Worm (Caenorhabditis elegans) whole organism, L2 larva: ENCODE data around the gene irld-64.

Experiments
- C34F6.9 ChIP-seq: fragments of 150-350 bp; optimal IDR thresholded peaks from 2 replicates; lab custom pipeline; 2014; ENCODE audit warnings: missing biosample characterization, missing genetic modification characterization
- F13H6.1 ChIP-seq: sonication (generic microtip); optimal IDR thresholded peaks from 2 replicates; lab custom pipeline; 2016; ENCODE audit warnings: missing genetic modification characterization, missing compliant biosample characterization
- R02D3.7 ChIP-seq: fragments of 150-350 bp; optimal IDR thresholded peaks from 2 replicates; lab custom pipeline; 2014; ENCODE audit warnings: missing biosample characterization, missing genetic modification characterization
- Y55F3AM.14 ChIP-seq: fragments of 200-800 bp; sonication (Bioruptor generic); optimal IDR thresholded peaks from 2 replicates; lab custom pipeline; 2018; ENCODE audit warnings: mild to moderate bottlenecking, missing genetic modification characterization, missing compliant biosample characterization
- ZK546.5 ChIP-seq: sonication (generic microtip); optimal IDR thresholded peaks from 2 replicates; lab custom pipeline; 2017; ENCODE audit warnings: missing biosample characterization, missing genetic modification characterization
- aly-2 ChIP-seq: fragments of 150-350 bp; optimal IDR thresholded peaks from 2 replicates; lab custom pipeline; 2014; ENCODE audit warnings: missing biosample characterization, missing genetic modification characterization
- ama-1 ChIP-seq: fragments of 150-350 bp; optimal IDR thresholded peaks from 2 replicates; lab custom pipeline; 2018; ENCODE audit warnings: inconsistent platforms
- blmp-1 ChIP-seq: sonication (generic microtip); optimal IDR thresholded peaks from 2 replicates; lab custom pipeline; 2017; ENCODE audit warnings: missing genetic modification characterization, mild to moderate bottlenecking, missing compliant biosample characterization, antibody characterized with exemption, moderate library complexity; ENCODE audit not compliant: insufficient read depth
- ceh-16 ChIP-seq: fragments of 150-350 bp; optimal IDR thresholded peaks from 2 replicates; lab custom pipeline; 2014; ENCODE audit warnings: missing biosample characterization, missing genetic modification characterization
- ceh-82 ChIP-seq: fragments of 150-350 bp; optimal IDR thresholded peaks from 2 replicates; lab custom pipeline; 2014; ENCODE audit warnings: missing biosample characterization, missing genetic modification characterization
- crh-2 ChIP-seq: sonication (generic microtip); optimal IDR thresholded peaks from 2 replicates; lab custom pipeline; 2017; ENCODE audit warnings: missing biosample characterization, missing genetic modification characterization
- dmd-4 ChIP-seq: sonication (generic microtip); optimal IDR thresholded peaks from 2 replicates; lab custom pipeline; 2017; ENCODE audit warnings: missing biosample characterization, missing genetic modification characterization
- egl-27 ChIP-seq: sonication (generic microtip); optimal IDR thresholded peaks from 3 replicates; lab custom pipeline; 2017; ENCODE audit warnings: missing biosample characterization, missing genetic modification reagents, missing genetic modification characterization
- elt-1 ChIP-seq: fragments of 150-350 bp; optimal IDR thresholded peaks from 2 replicates; lab custom pipeline; 2014; ENCODE audit warnings: missing biosample characterization, missing genetic modification characterization
- elt-3 ChIP-seq: sonication (generic microtip); optimal IDR thresholded peaks from 2 replicates; lab custom pipeline; 2017; ENCODE audit warnings: missing biosample characterization, missing genetic modification characterization
- fos-1 ChIP-seq: fragments of 150-350 bp; optimal IDR thresholded peaks from 2 replicates; lab custom pipeline; 2014; ENCODE audit warnings: missing biosample characterization, missing genetic modification characterization
- gmeb-1 ChIP-seq: fragments of 150-350 bp; optimal IDR thresholded peaks from 2 replicates; lab custom pipeline; 2014; ENCODE audit warnings: missing biosample characterization, missing genetic modification characterization
- lin-11 ChIP-seq: fragments of 150-350 bp; sonication (generic microtip); optimal IDR thresholded peaks from 2 replicates; lab custom pipeline; 2014; ENCODE audit warnings: missing biosample characterization, missing genetic modification characterization, inconsistent platforms, mixed read lengths
- lin-13 ChIP-seq: fragments of 150-350 bp; optimal IDR thresholded peaks from 2 replicates; lab custom pipeline; 2014; ENCODE audit warnings: missing biosample characterization, missing genetic modification reagents, missing genetic modification characterization
- lsy-2 ChIP-seq, 2 experiments: fragments of 150-350 bp in 1 of 2; sonication (generic microtip) in 1 of 2; optimal IDR thresholded peaks; 2 replicates each; lab custom pipeline; 2014 to 2017; ENCODE audit warnings: missing biosample characterization in 2 of 2, missing genetic modification characterization in 2 of 2
- mbf-1 ChIP-seq: sonication (generic microtip); optimal IDR thresholded peaks from 2 replicates; lab custom pipeline; 2017; ENCODE audit warnings: missing biosample characterization, missing genetic modification characterization
- mdl-1 ChIP-seq, 2 experiments: fragments of 150-350 bp in 1 of 2; sonication (generic microtip) in 1 of 2; optimal IDR thresholded peaks; 2 replicates each; lab custom pipeline; 2017; ENCODE audit warnings: missing biosample characterization in 2 of 2, missing genetic modification characterization in 2 of 2
- nhr-10 ChIP-seq: sonication (generic microtip); optimal IDR thresholded peaks from 2 replicates; lab custom pipeline; 2017; ENCODE audit warnings: missing biosample characterization, missing genetic modification characterization
- nhr-11 ChIP-seq: fragments of 150-350 bp; optimal IDR thresholded peaks from 2 replicates; lab custom pipeline; 2014; ENCODE audit warnings: missing biosample characterization, missing genetic modification characterization
- nhr-12 ChIP-seq: fragments of 150-350 bp; optimal IDR thresholded peaks from 2 replicates; lab custom pipeline; 2014; ENCODE audit warnings: missing biosample characterization, missing genetic modification characterization
- nhr-129 ChIP-seq: fragments of 150-350 bp; optimal IDR thresholded peaks from 2 replicates; lab custom pipeline; 2014; ENCODE audit warnings: missing biosample characterization, missing genetic modification characterization
- nhr-21 ChIP-seq: fragments of 150-350 bp; optimal IDR thresholded peaks from 2 replicates; lab custom pipeline; 2014; ENCODE audit warnings: missing biosample characterization, missing genetic modification characterization
- nhr-23 ChIP-seq: fragments of 150-350 bp; optimal IDR thresholded peaks from 2 replicates; lab custom pipeline; 2014; ENCODE audit warnings: missing biosample characterization, missing genetic modification reagents, missing genetic modification characterization
- nhr-237 ChIP-seq: fragments of 150-350 bp; optimal IDR thresholded peaks from 2 replicates; lab custom pipeline; 2014; ENCODE audit warnings: missing biosample characterization, missing genetic modification characterization
- nhr-25 ChIP-seq: fragments of 150-350 bp; sonication (generic microtip); optimal IDR thresholded peaks from 3 replicates; lab custom pipeline; 2014; ENCODE audit warnings: missing biosample characterization, missing genetic modification characterization
- nhr-6 ChIP-seq: fragments of 150-350 bp; optimal IDR thresholded peaks from 2 replicates; lab custom pipeline; 2014; ENCODE audit warnings: missing biosample characterization, missing genetic modification characterization
- nhr-77 ChIP-seq: fragments of 150-350 bp; optimal IDR thresholded peaks from 2 replicates; lab custom pipeline; 2014; ENCODE audit warnings: missing biosample characterization, missing genetic modification characterization
- peb-1 ChIP-seq: fragments of 150-350 bp; optimal IDR thresholded peaks from 2 replicates; lab custom pipeline; 2014; ENCODE audit warnings: missing biosample characterization, missing genetic modification characterization
- sem-4 ChIP-seq: fragments of 150-350 bp; optimal IDR thresholded peaks from 2 replicates; lab custom pipeline; 2014; ENCODE audit warnings: missing biosample characterization, missing genetic modification reagents, missing genetic modification characterization
- skn-1 ChIP-seq: sonication (generic microtip); optimal IDR thresholded peaks from 2 replicates; lab custom pipeline; 2017; ENCODE audit warnings: missing biosample characterization, missing genetic modification characterization
- sma-9 ChIP-seq, 2 experiments: fragments of 150-350 bp in 1 of 2; sonication (generic microtip) in 1 of 2; optimal IDR thresholded peaks; 2 replicates each; lab custom pipeline; 2014 to 2016; ENCODE audit warnings: missing genetic modification characterization in 2 of 2, mild to moderate bottlenecking in 1 of 2, missing biosample characterization in 1 of 2, missing compliant biosample characterization in 1 of 2, missing genetic modification reagents in 1 of 2, moderate library complexity in 1 of 2
- snpc-4 ChIP-seq: fragments of 150-350 bp; optimal IDR thresholded peaks from 2 replicates; lab custom pipeline; 2014; ENCODE audit warnings: missing biosample characterization, missing genetic modification characterization
- unc-55 ChIP-seq: fragments of 150-350 bp; sonication (generic microtip); optimal IDR thresholded peaks from 3 replicates; lab custom pipeline; 2014; ENCODE audit warnings: missing biosample characterization, missing genetic modification reagents, missing genetic modification characterization
- zag-1 ChIP-seq: fragments of 150-350 bp; optimal IDR thresholded peaks from 2 replicates; lab custom pipeline; 2014; ENCODE audit warnings: missing biosample characterization, missing genetic modification characterization
- ztf-11 ChIP-seq: sonication (generic microtip); optimal IDR thresholded peaks from 2 replicates; lab custom pipeline; 2017; ENCODE audit warnings: missing biosample characterization, missing genetic modification characterization
- ztf-4 ChIP-seq: fragments of 150-350 bp; optimal IDR thresholded peaks from 2 replicates; lab custom pipeline; 2014; ENCODE audit warnings: missing biosample characterization, missing genetic modification characterization

The irld-64 gene

ce11 chrII:2930499-2930898, at the start of gene irld-64, which contains the start of gene irld-63:
Gene irld-64, minus strand, starts transcription at chrII:2930599.
Gene irld-63, plus strand, starts transcription at chrII:2930728.
- TF ChIP-seq nhr-25 (tag; lab: Kevin White, UChicago) (no peak), elt-1 (tag; lab: Kevin White, UChicago) (no peak), mdl-1 (tag; optimal IDR thresholded peaks at IDR 0.05; lab: Kevin White, UChicago) (no peak), gmeb-1 (tag; lab: Kevin White, UChicago) (no peak), nhr-21 (tag; lab: Kevin White, UChicago) (no peak), ZK546.5 (tag; lab: Kevin White, UChicago) (no peak), ceh-16 (tag; lab: Kevin White, UChicago) (no peak), nhr-237 (no peak), skn-1 (tag; lab: Kevin White, UChicago) (no peak), ceh-82 (tag; lab: Kevin White, UChicago) (no peak), aly-2 (tag; lab: Kevin White, UChicago) (no peak), fos-1 (tag; lab: Kevin White, UChicago) (no peak), R02D3.7 (tag; lab: Kevin White, UChicago) (no peak), egl-27 (tag; lab: Kevin White, UChicago) (no peak), ztf-11 (tag; lab: Kevin White, UChicago) (no peak)

- TF ChIP-seq nhr-11 (tag; lab: Kevin White, UChicago) (no peak), peb-1 (tag; lab: Kevin White, UChicago) (no peak), nhr-10 (tag; lab: Kevin White, UChicago) (no peak)
Measured at ce11 chrII:2979061-2979460, 48.7 kb upstream of the irld-64 start.

- peak; percentile 75 for TF ChIP-seq blmp-1
- TF ChIP-seq ceh-16 (tag; lab: Kevin White, UChicago), result no peak
Measured at ce11 chrII:2977652-2978051, 47.3 kb upstream of the irld-64 start.

ce11 chrII:2976597-2976996, 46.2 kb upstream of the irld-64 start, which contains the start of gene nhr-88:
Gene nhr-88, plus strand, starts transcription at chrII:2976639.
- TF ChIP-seq lin-13 (no peak), ztf-4 (tag; lab: Kevin White, UChicago) (no peak), nhr-237 (no peak), Y55F3AM.14 (GFP tag; lab: Kevin White, UChicago) (peak; percentile 13), C34F6.9 (peak; percentile 4), mdl-1 (tag; optimal IDR thresholded peaks at IDR 0.05; lab: Kevin White, UChicago) (peak in 1 of 2 experiments; percentile 35), sma-9 (GFP tag; optimal IDR thresholded peaks at IDR 0.05; lab: Kevin White, UChicago) (peak; percentile 31), sma-9 (tag; optimal IDR thresholded peaks at IDR 0.05; lab: Kevin White, UChicago) (no peak), elt-3 (no peak), lin-11 (tag; lab: Kevin White, UChicago) (peak; percentile 53), ama-1 (peak; percentile 72), F13H6.1 (tag; lab: Kevin White, UChicago) (peak; percentile 11), crh-2 (tag; lab: Kevin White, UChicago) (peak; percentile 27), unc-55 (GFP tag; lab: Kevin White, UChicago) (peak; percentile 36), nhr-25 (tag; lab: Kevin White, UChicago) (no peak), R02D3.7 (tag; lab: Kevin White, UChicago) (no peak), lsy-2 (tag; optimal IDR thresholded peaks at IDR 0.05; lab: Kevin White, UChicago) (peak in 1 of 2 experiments; percentile 37), zag-1 (tag; lab: Kevin White, UChicago) (peak; percentile 56), egl-27 (tag; lab: Kevin White, UChicago) (peak; percentile 11), nhr-129 (tag; lab: Kevin White, UChicago) (peak; percentile 19), nhr-77 (tag; lab: Kevin White, UChicago) (no peak)

ce11 chrII:2975561-2976230, 45.3 kb upstream of the irld-64 start:
- TF ChIP-seq sma-9 (GFP tag; optimal IDR thresholded peaks at IDR 0.05; lab: Kevin White, UChicago) (peak; percentile 44), sma-9 (tag; optimal IDR thresholded peaks at IDR 0.05; lab: Kevin White, UChicago) (no peak), ama-1 (no peak), nhr-6 (no peak), ZK546.5 (tag; lab: Kevin White, UChicago) (no peak), Y55F3AM.14 (GFP tag; lab: Kevin White, UChicago) (no peak), snpc-4 (tag; lab: Kevin White, UChicago) (no peak), unc-55 (GFP tag; lab: Kevin White, UChicago) (no peak), lsy-2 (tag; optimal IDR thresholded peaks at IDR 0.05; lab: Kevin White, UChicago) (peak in 1 of 2 experiments; percentile 24), nhr-129 (tag; lab: Kevin White, UChicago) (no peak), elt-1 (tag; lab: Kevin White, UChicago) (no peak), lin-11 (tag; lab: Kevin White, UChicago) (no peak), elt-3 (no peak), mbf-1 (tag; lab: Kevin White, UChicago) (no peak), peb-1 (tag; lab: Kevin White, UChicago) (no peak), nhr-25 (tag; lab: Kevin White, UChicago) (peak; percentile 66), fos-1 (tag; lab: Kevin White, UChicago) (peak; percentile 69), dmd-4 (no peak), nhr-21 (tag; lab: Kevin White, UChicago) (no peak), crh-2 (tag; lab: Kevin White, UChicago) (peak; percentile 68), lin-13 (no peak), sem-4 (tag; lab: Kevin White, UChicago) (no peak), skn-1 (tag; lab: Kevin White, UChicago) (no peak), nhr-12 (tag; lab: Kevin White, UChicago) (no peak), gmeb-1 (tag; lab: Kevin White, UChicago) (peak; percentile 35), nhr-11 (tag; lab: Kevin White, UChicago) (no peak), nhr-23 (tag; lab: Kevin White, UChicago) (no peak)
